Worm (Caenorhabditis elegans): ENCODE measurements around the gene fbxa-182.

ce11 chrII:2399810-2400209, 12.7 kb downstream of the fbxa-182 start:
- TF ChIP-seq him-1 (tag; optimal IDR thresholded peaks at IDR 0.05) (no peak), W03F9.2 (tag; optimal IDR thresholded peaks at IDR 0.05) (no peak), dao-5 (tag; optimal IDR thresholded peaks at IDR 0.05) (no peak)
